Fruit fly (Drosophila melanogaster) whole organism, embryonic: ENCODE results near the gene CG8319.
A peak's percentile ranks its signal among the peaks of the same experiment; 100 is the strongest.

Experiments
- Aef1 ChIP-seq: fragments of 200-800 bp; sonication (Bioruptor generic); IDR thresholded peaks from 3 replicates; pipeline ENCODE4 v1.3.6; 2022; ENCODE audit warnings: missing biosample characterization, missing genetic modification characterization
- Awh ChIP-seq: fragments of 200-800 bp; sonication (Bioruptor generic); IDR thresholded peaks from 2 replicates; pipeline ENCODE4, ENCODE4 v1.3.6; 2022; ENCODE audit warnings: missing biosample characterization, missing genetic modification characterization
- C15 ChIP-seq: fragments of 200-800 bp; sonication (Bioruptor generic); IDR thresholded peaks from 3 replicates; pipeline ENCODE4 v1.3.6; 2022; ENCODE audit warnings: missing biosample characterization, missing genetic modification characterization
- CG1024 ChIP-seq: fragments of 200-800 bp; sonication (Bioruptor generic); IDR thresholded peaks from 2 replicates; pipeline ENCODE4 v1.3.6; 2022; ENCODE audit warnings: missing biosample characterization, missing genetic modification characterization
- CG11560 ChIP-seq: fragments of 200-800 bp; sonication (Bioruptor generic); IDR thresholded peaks from 3 replicates; pipeline ENCODE4 v1.3.6; 2022; ENCODE audit warnings: missing biosample characterization, missing genetic modification characterization
- CG12659 ChIP-seq: fragments of 200-800 bp; sonication (Bioruptor generic); optimal IDR thresholded peaks from 3 replicates; lab custom pipeline; 2017; ENCODE audit warnings: mild to moderate bottlenecking, missing biosample characterization, missing genetic modification reagents, missing genetic modification characterization
- CG13775 ChIP-seq: fragments of 200-800 bp; sonication (Bioruptor generic); optimal IDR thresholded peaks from 3 replicates; lab custom pipeline; 2017; ENCODE audit warnings: missing biosample characterization, mild to moderate bottlenecking, missing genetic modification characterization
- CG14710 ChIP-seq: fragments of 200-800 bp; sonication (Bioruptor generic); optimal IDR thresholded peaks from 3 replicates; lab custom pipeline; 2019; ENCODE audit warnings: missing biosample characterization, mild to moderate bottlenecking, missing genetic modification characterization, moderate library complexity
- CG14965 ChIP-seq: fragments of 200-800 bp; sonication (Bioruptor generic); optimal IDR thresholded peaks from 2 replicates; lab custom pipeline; 2016; ENCODE audit warnings: missing biosample characterization, missing genetic modification characterization, borderline replicate concordance
- CG1529 ChIP-seq: fragments of 200-800 bp; sonication (Bioruptor generic); optimal IDR thresholded peaks from 3 replicates; lab custom pipeline; 2018; ENCODE audit warnings: missing biosample characterization, missing genetic modification characterization
- CG1602 ChIP-seq: fragments of 200-800 bp; sonication (Bioruptor generic); optimal IDR thresholded peaks from 3 replicates; lab custom pipeline; 2016; ENCODE audit warnings: missing biosample characterization, missing genetic modification characterization
- CG16863 ChIP-seq: fragments of 200-800 bp; sonication (Bioruptor generic); optimal IDR thresholded peaks from 3 replicates; lab custom pipeline; 2016; ENCODE audit warnings: missing biosample characterization, missing genetic modification characterization
- CG17385 ChIP-seq: fragments of 200-800 bp; sonication (Bioruptor generic); optimal IDR thresholded peaks from 3 replicates; lab custom pipeline; 2018; ENCODE audit warnings: missing biosample characterization, mild to moderate bottlenecking, missing genetic modification characterization
- CG17912 ChIP-seq: fragments of 200-800 bp; sonication (Bioruptor generic); optimal IDR thresholded peaks from 2 replicates; lab custom pipeline; 2018; ENCODE audit warnings: missing biosample characterization, mild to moderate bottlenecking, missing genetic modification characterization
- CG1832 ChIP-seq: fragments of 200-800 bp; sonication (Bioruptor generic); optimal IDR thresholded peaks from 2 replicates; lab custom pipeline; 2017; ENCODE audit warnings: missing biosample characterization, mild to moderate bottlenecking, missing genetic modification characterization, inconsistent platforms
- CG2116 ChIP-seq: fragments of 200-800 bp; sonication (Bioruptor generic); optimal IDR thresholded peaks from 3 replicates; lab custom pipeline; 2018; ENCODE audit warnings: missing biosample characterization, mild to moderate bottlenecking, missing genetic modification characterization
- CG3407 ChIP-seq: fragments of 200-800 bp; sonication (Bioruptor generic); optimal IDR thresholded peaks from 2 replicates; lab custom pipeline; 2018; ENCODE audit warnings: missing biosample characterization, mild to moderate bottlenecking, missing genetic modification characterization
- CG4328 ChIP-seq: fragments of 200-800 bp; sonication (Bioruptor generic); optimal IDR thresholded peaks from 3 replicates; lab custom pipeline; 2017; ENCODE audit warnings: missing biosample characterization, missing genetic modification reagents, missing genetic modification characterization
- CG7839 ChIP-seq: fragments of 200-800 bp; sonication (Bioruptor generic); optimal IDR thresholded peaks from 3 replicates; lab custom pipeline; 2018; ENCODE audit warnings: missing biosample characterization, mild to moderate bottlenecking, missing genetic modification characterization, moderate library complexity
- CG9876 ChIP-seq: fragments of 200-800 bp; sonication (Bioruptor generic); optimal IDR thresholded peaks from 2 replicates; lab custom pipeline; 2016; ENCODE audit warnings: missing biosample characterization, missing genetic modification characterization
- Camta ChIP-seq: fragments of 200-800 bp; sonication (Bioruptor generic); optimal IDR thresholded peaks from 2 replicates; lab custom pipeline; 2016; ENCODE audit warnings: missing biosample characterization, missing genetic modification characterization
- CkIIα-i1 ChIP-seq: fragments of 200-800 bp; sonication (Bioruptor generic); IDR thresholded peaks from 2 replicates; pipeline ENCODE4 v1.3.6; 2022; ENCODE audit warnings: missing biosample characterization, missing genetic modification characterization
- D19B ChIP-seq: fragments of 200-800 bp; sonication (Bioruptor generic); optimal IDR thresholded peaks from 2 replicates; lab custom pipeline; 2017; ENCODE audit warnings: missing biosample characterization, mild to moderate bottlenecking, missing genetic modification characterization
- HLH54F ChIP-seq: fragments of 200-800 bp; sonication (Bioruptor generic); optimal IDR thresholded peaks from 3 replicates; lab custom pipeline; 2016; ENCODE audit warnings: missing biosample characterization, missing genetic modification characterization
- HLHmδ ChIP-seq: fragments of 200-800 bp; sonication (Bioruptor generic); optimal IDR thresholded peaks from 2 replicates; lab custom pipeline; 2018; ENCODE audit warnings: missing biosample characterization, mild to moderate bottlenecking, missing genetic modification characterization, moderate library complexity
- Hr39 ChIP-seq: fragments of >200 bp; optimal IDR thresholded peaks from 2 replicates; lab custom pipeline; 2017
- Lhr ChIP-seq: fragments of 200-800 bp; sonication (Bioruptor generic); optimal IDR thresholded peaks from 3 replicates; lab custom pipeline; 2017; ENCODE audit warnings: mild to moderate bottlenecking, missing biosample characterization, missing genetic modification reagents, missing genetic modification characterization
- MTF-1 ChIP-seq: fragments of 200-800 bp; sonication (Bioruptor generic); optimal IDR thresholded peaks from 2 replicates; lab custom pipeline; 2018; ENCODE audit warnings: missing biosample characterization, mild to moderate bottlenecking, missing genetic modification characterization, borderline replicate concordance
- Nf-YB ChIP-seq: fragments of 200-800 bp; sonication (Bioruptor generic); optimal IDR thresholded peaks from 3 replicates; lab custom pipeline; 2019; ENCODE audit warnings: missing biosample characterization, mild to moderate bottlenecking, missing genetic modification characterization, moderate library complexity
- Rfx ChIP-seq: fragments of 200-800 bp; sonication (Bioruptor generic); IDR thresholded peaks from 2 replicates; pipeline ENCODE4 v1.3.6; 2022; ENCODE audit warnings: missing biosample characterization, missing genetic modification characterization
- Sry-δ ChIP-seq: fragments of 200-800 bp; sonication (Bioruptor generic); optimal IDR thresholded peaks from 2 replicates; lab custom pipeline; 2016; ENCODE audit warnings: missing biosample characterization, missing genetic modification characterization
- abd-A ChIP-seq: fragments of 200-800 bp; sonication (Bioruptor generic); optimal IDR thresholded peaks from 3 replicates; lab custom pipeline; 2019; ENCODE audit warnings: missing biosample characterization, mild to moderate bottlenecking, missing genetic modification characterization, moderate library complexity
- al ChIP-seq: fragments of 200-800 bp; sonication (Bioruptor generic); IDR thresholded peaks from 2 replicates; pipeline ENCODE4 v1.3.6; 2022; ENCODE audit warnings: missing biosample characterization, missing genetic modification characterization
- ara ChIP-seq: fragments of 200-800 bp; sonication (Bioruptor generic); IDR thresholded peaks from 2 replicates; pipeline ENCODE4 v1.3.6; 2022; ENCODE audit warnings: missing biosample characterization, missing genetic modification characterization
- ase ChIP-seq: fragments of 200-800 bp; sonication (Bioruptor generic); IDR thresholded peaks from 3 replicates; pipeline ENCODE4 v1.3.6; 2022; ENCODE audit warnings: missing biosample characterization, missing genetic modification characterization
- cg ChIP-seq: fragments of 200-800 bp; sonication (Bioruptor generic); optimal IDR thresholded peaks from 3 replicates; lab custom pipeline; 2019; ENCODE audit warnings: missing biosample characterization, mild to moderate bottlenecking, missing genetic modification characterization, moderate library complexity
- da ChIP-seq: fragments of 200-800 bp; sonication (Bioruptor generic); optimal IDR thresholded peaks from 2 replicates; lab custom pipeline; 2016; ENCODE audit warnings: missing biosample characterization, missing genetic modification characterization
- disco-r ChIP-seq: fragments of 200-800 bp; sonication (Bioruptor generic); optimal IDR thresholded peaks from 2 replicates; lab custom pipeline; 2016; ENCODE audit warnings: missing biosample characterization, missing genetic modification characterization
- dmrt99B ChIP-seq: fragments of 200-800 bp; sonication (Bioruptor generic); optimal IDR thresholded peaks from 2 replicates; lab custom pipeline; 2018; ENCODE audit warnings: missing biosample characterization, mild to moderate bottlenecking, missing genetic modification characterization, moderate library complexity
- eyg ChIP-seq: fragments of 200-800 bp; sonication (Bioruptor generic); optimal IDR thresholded peaks from 3 replicates; lab custom pipeline; 2016; ENCODE audit warnings: missing biosample characterization, missing genetic modification characterization
- gt ChIP-seq: fragments of 200-800 bp; sonication (Bioruptor generic); IDR thresholded peaks from 2 replicates; pipeline ENCODE4 v1.3.6; 2022; ENCODE audit warnings: missing biosample characterization, missing genetic modification characterization
- hb ChIP-seq: fragments of 200-800 bp; sonication (Bioruptor generic); IDR thresholded peaks from 3 replicates; pipeline ENCODE4 v1.3.6; 2022; ENCODE audit warnings: missing biosample characterization, missing genetic modification characterization; ENCODE audit not compliant: partially characterized antibody
- pzg ChIP-seq: fragments of 200-800 bp; sonication (Bioruptor generic); optimal IDR thresholded peaks from 3 replicates; lab custom pipeline; 2018; ENCODE audit warnings: missing biosample characterization, mild to moderate bottlenecking, missing genetic modification characterization, moderate library complexity
- ro ChIP-seq: fragments of 200-800 bp; sonication (Bioruptor generic); IDR thresholded peaks from 2 replicates; pipeline ENCODE4 v1.3.6; 2022; ENCODE audit warnings: missing biosample characterization, missing genetic modification characterization
- sc ChIP-seq, 3 experiments: fragments of >200 bp in 2 of 3; fragments of 200-800 bp in 1 of 3; sonication (Bioruptor generic) in 1 of 3; optimal IDR thresholded peaks; 2 replicates in 2 of 3; 3 replicates in 1 of 3; lab custom pipeline; 2017; ENCODE audit warnings: mild to moderate bottlenecking in 1 of 3, missing biosample characterization in 1 of 3, missing genetic modification characterization in 1 of 3, missing genetic modification reagents in 1 of 3
- seq ChIP-seq: fragments of 200-800 bp; sonication (Bioruptor generic); IDR thresholded peaks from 2 replicates; pipeline ENCODE4 v1.3.6; 2022; ENCODE audit warnings: missing biosample characterization, missing genetic modification characterization
- tll ChIP-seq, 2 experiments: fragments of 200-800 bp in 1 of 2; fragments of >200 bp in 1 of 2; sonication (Bioruptor generic) in 1 of 2; optimal IDR thresholded peaks; 2 replicates each; lab custom pipeline; 2017 to 2019; ENCODE audit warnings: missing biosample characterization in 2 of 2, missing genetic modification characterization in 2 of 2, mild to moderate bottlenecking in 1 of 2, moderate library complexity in 1 of 2
- vfl ChIP-seq: fragments of 200-800 bp; sonication (Bioruptor generic); optimal IDR thresholded peaks from 2 replicates; lab custom pipeline; 2016; ENCODE audit warnings: missing biosample characterization, missing genetic modification characterization

The CG8319 gene

DNA sequence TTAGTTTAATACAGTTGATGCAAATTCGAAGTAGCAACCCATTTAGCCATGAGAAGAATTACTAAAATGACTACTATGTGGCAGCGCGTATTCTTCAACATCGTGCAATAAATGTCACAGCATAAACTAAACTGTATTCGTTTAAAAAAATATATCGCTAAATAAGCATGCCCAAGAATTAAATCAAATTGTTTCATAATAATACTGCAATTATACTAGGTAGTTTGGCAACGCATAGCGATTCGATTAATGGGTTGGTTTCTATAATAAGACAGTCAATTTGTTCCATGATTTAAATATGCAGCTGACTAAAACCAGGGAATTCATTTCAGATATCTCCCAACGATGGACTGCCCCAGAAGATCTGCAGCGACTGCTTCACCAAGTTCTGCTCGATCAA lies 44.0 kb upstream of the CG8319 start, which contains the start of gene CG33654:
Gene CG33654 (minus strand): TSS at position 101 of the 400 bp plus-strand sequence.
- TF ChIP-seq CG2116 (GFP tag; lab: Kevin White, UChicago) = no peak
- no peak for TF ChIP-seq C15 (GFP tag; lab: Robert Waterston, UW)
- TF ChIP-seq CG11560 (tag; lab: Robert Waterston, UW) = no peak
- no peak for TF ChIP-seq Lhr (GFP tag; lab: Kevin White, UChicago)
- TF ChIP-seq Awh (GFP tag; lab: Robert Waterston, UW) = no peak
- TF ChIP-seq disco-r = no peak
- TF ChIP-seq CkIIα-i1 (GFP tag; lab: Robert Waterston, UW) = no peak
- TF ChIP-seq CG1602 = no peak
- TF ChIP-seq CG14710 (tag; lab: Kevin White, UChicago) = no peak
- no peak for TF ChIP-seq Hr39 (lab: Kevin White, UChicago)

DNA sequence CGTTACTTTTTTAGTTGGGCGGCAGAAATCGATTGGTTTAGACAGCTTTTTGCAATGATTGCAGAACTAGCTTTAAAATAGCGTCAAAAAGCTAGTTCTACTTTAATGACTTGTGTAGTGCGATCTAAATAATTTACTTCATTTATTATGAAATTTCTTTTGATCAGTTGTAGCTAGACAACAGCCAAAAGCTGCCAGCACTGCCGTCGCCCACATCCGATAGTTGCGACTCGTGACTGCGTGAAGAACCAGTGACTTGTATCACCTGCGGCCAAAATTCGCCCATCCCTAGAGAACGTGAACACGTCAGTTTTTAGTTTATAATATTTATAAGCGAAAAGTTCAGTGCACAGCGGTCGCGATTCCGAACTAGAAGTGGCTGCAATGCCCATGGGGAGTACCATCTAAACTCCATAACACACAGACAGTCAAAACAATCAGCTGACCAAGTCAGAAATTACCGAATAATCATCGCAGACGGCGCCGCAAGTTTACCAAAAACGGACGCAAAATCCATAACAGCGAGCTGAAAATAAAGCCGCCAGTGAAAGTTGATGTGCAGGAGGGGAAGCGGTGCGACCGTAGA lies 40.4 kb upstream of the CG8319 start, which contains the start of gene P58IPK:
Gene P58IPK (plus strand): TSS at position 280 of the 586 bp plus-strand sequence.
- TF ChIP-seq seq (GFP tag; lab: Robert Waterston, UW) (no peak), CG7839 (tag; lab: Kevin White, UChicago) (peak; percentile 50), Aef1 (GFP tag; lab: Robert Waterston, UW) (peak; percentile 32; the same call in 2 of the 3 replicates), Sry-δ (peak; percentile 97), pzg (GFP tag; lab: Kevin White, UChicago) (peak; percentile 92), hb (GFP tag; lab: Robert Waterston, UW) (peak; percentile 90), tll (GFP tag; optimal IDR thresholded peaks at IDR 0.05; lab: Kevin White, UChicago) (no peak), CG14965 (GFP tag; lab: Kevin White, UChicago) (no peak), CG1832 (GFP tag; lab: Kevin White, UChicago) (no peak), CG17912 (no peak), CG17385 (peak; percentile 4), CG1024 (GFP tag; lab: Robert Waterston, UW) (no peak), CG1529 (GFP tag; lab: Kevin White, UChicago) (no peak), Rfx (GFP tag; lab: Robert Waterston, UW) (peak; percentile 89), CG9876 (peak; percentile 57), vfl (peak; percentile 65), dmrt99B (tag; lab: Kevin White, UChicago) (no peak), eyg (GFP tag; lab: Kevin White, UChicago) (peak; percentile 42), HLH54F (peak; percentile 81), CG16863 (GFP tag; lab: Kevin White, UChicago) (peak; percentile 45), ase (GFP tag; lab: Robert Waterston, UW) (0 out of 3 replicates have a peak, but pooled peaks have one; percentile 11), Nf-YB (GFP tag; lab: Kevin White, UChicago) (peak; percentile 27), D19B (GFP tag; lab: Kevin White, UChicago) (no peak), CG3407 (no peak), sc (optimal IDR thresholded peaks at IDR 0.05; lab: Kevin White, UChicago) (no peak), sc (GFP tag; optimal IDR thresholded peaks at IDR 0.05; lab: Kevin White, UChicago) (no peak), CG4328 (GFP tag; lab: Kevin White, UChicago) (no peak), ro (GFP tag; lab: Robert Waterston, UW) (no peak), Camta (GFP tag; lab: Kevin White, UChicago) (peak; percentile 41), CG12659 (peak; percentile 83), CG13775 (GFP tag; lab: Kevin White, UChicago) (peak; percentile 36), ara (no peak), MTF-1 (GFP tag; lab: Kevin White, UChicago) (peak; percentile 1), cg (GFP tag; lab: Kevin White, UChicago) (no peak), al (GFP tag; lab: Robert Waterston, UW) (peak; percentile 52), abd-A (tag; lab: Kevin White, UChicago) (no peak), da (peak; percentile 34), gt (no peak), HLHmδ (GFP tag; lab: Kevin White, UChicago) (no peak)
